Fruit fly (Drosophila melanogaster) whole organism, embryonic: ENCODE measurements around the gene Ankrd49.

Experiments
- ATbp ChIP-seq: fragments of 200-800 bp; sonication (Bioruptor generic); optimal IDR thresholded peaks from 2 replicates; lab custom pipeline; 2017; ENCODE audit warnings: missing biosample characterization, mild to moderate bottlenecking, missing genetic modification characterization, missing genetic modification reagents
- Bgb ChIP-seq: fragments of 200-800 bp; sonication (Bioruptor generic); IDR thresholded peaks from 2 replicates; pipeline ENCODE4 v1.3.6; 2022; ENCODE audit warnings: missing biosample characterization, missing genetic modification characterization; ENCODE audit not compliant: partially characterized antibody
- CG1024 ChIP-seq: fragments of 200-800 bp; sonication (Bioruptor generic); IDR thresholded peaks from 2 replicates; pipeline ENCODE4 v1.3.6; 2022; ENCODE audit warnings: missing biosample characterization, missing genetic modification characterization
- CG10267 ChIP-seq: fragments of 200-800 bp; sonication (Bioruptor generic); optimal IDR thresholded peaks from 2 replicates; lab custom pipeline; 2018; ENCODE audit warnings: missing biosample characterization, mild to moderate bottlenecking, missing genetic modification characterization, moderate library complexity
- CG11456 ChIP-seq: fragments of 200-800 bp; sonication (Bioruptor generic); IDR thresholded peaks from 3 replicates; pipeline ENCODE4 v1.3.6; 2022; ENCODE audit warnings: missing biosample characterization, missing genetic modification characterization
- CG13287 ChIP-seq: fragments of 200-800 bp; sonication (Bioruptor generic); IDR thresholded peaks from 2 replicates; pipeline ENCODE4 v1.3.6; 2022; ENCODE audit warnings: missing biosample characterization, missing genetic modification characterization; ENCODE audit not compliant: partially characterized antibody
- CG13775 ChIP-seq: fragments of 200-800 bp; sonication (Bioruptor generic); optimal IDR thresholded peaks from 3 replicates; lab custom pipeline; 2017; ENCODE audit warnings: missing biosample characterization, mild to moderate bottlenecking, missing genetic modification characterization
- CG17361 ChIP-seq: fragments of 200-800 bp; sonication (Bioruptor generic); IDR thresholded peaks from 3 replicates; pipeline ENCODE4 v1.3.6; 2022; ENCODE audit warnings: missing biosample characterization, missing genetic modification characterization
- CG1832 ChIP-seq: fragments of 200-800 bp; sonication (Bioruptor generic); optimal IDR thresholded peaks from 2 replicates; lab custom pipeline; 2017; ENCODE audit warnings: missing biosample characterization, mild to moderate bottlenecking, missing genetic modification characterization, inconsistent platforms
- CG18476 ChIP-seq: fragments of 200-800 bp; sonication (Bioruptor generic); optimal IDR thresholded peaks from 2 replicates; lab custom pipeline; 2016; ENCODE audit warnings: missing biosample characterization, mild to moderate bottlenecking, missing genetic modification characterization
- CG34376 ChIP-seq: fragments of 200-800 bp; sonication (Bioruptor generic); optimal IDR thresholded peaks from 2 replicates; lab custom pipeline; 2018; ENCODE audit warnings: missing biosample characterization, mild to moderate bottlenecking, missing genetic modification characterization
- CG4820 ChIP-seq: fragments of 200-800 bp; sonication (Bioruptor generic); optimal IDR thresholded peaks from 3 replicates; lab custom pipeline; 2016; ENCODE audit warnings: missing biosample characterization, missing genetic modification characterization
- CG5180 ChIP-seq: fragments of 200-800 bp; sonication (Bioruptor generic); optimal IDR thresholded peaks from 3 replicates; lab custom pipeline; 2017; ENCODE audit warnings: missing biosample characterization, missing genetic modification characterization, mild to moderate bottlenecking, moderate library complexity, missing genetic modification reagents
- CG6689 ChIP-seq: fragments of 200-800 bp; sonication (Bioruptor generic); IDR thresholded peaks from 2 replicates; pipeline ENCODE4 v1.3.6; 2022; ENCODE audit warnings: missing biosample characterization, missing genetic modification characterization
- CG6854 ChIP-seq: fragments of 200-800 bp; sonication (Bioruptor generic); optimal IDR thresholded peaks from 3 replicates; lab custom pipeline; 2017; ENCODE audit warnings: missing biosample characterization, mild to moderate bottlenecking, missing genetic modification characterization
- CG8924 ChIP-seq: fragments of 200-800 bp; optimal IDR thresholded peaks from 3 replicates; lab custom pipeline; 2019; ENCODE audit warnings: missing biosample characterization, mild to moderate bottlenecking, missing genetic modification characterization, moderate library complexity
- CG9215 ChIP-seq: fragments of 200-800 bp; sonication (Bioruptor generic); IDR thresholded peaks from 2 replicates; pipeline ENCODE4 v1.3.6; 2022; ENCODE audit warnings: missing biosample characterization, missing genetic modification characterization
- CG9727 ChIP-seq: fragments of 200-800 bp; sonication (Bioruptor generic); optimal IDR thresholded peaks from 3 replicates; lab custom pipeline; 2017; ENCODE audit warnings: missing biosample characterization, mild to moderate bottlenecking, missing genetic modification characterization
- CoRest ChIP-seq: fragments of 200-800 bp; sonication (Bioruptor generic); optimal IDR thresholded peaks from 3 replicates; lab custom pipeline; 2018; ENCODE audit warnings: missing biosample characterization, mild to moderate bottlenecking, missing genetic modification characterization, moderate library complexity
- Deaf1 ChIP-seq: fragments of 200-800 bp; optimal IDR thresholded peaks from 3 replicates; lab custom pipeline; 2019; ENCODE audit warnings: missing biosample characterization, mild to moderate bottlenecking, missing genetic modification characterization, moderate library complexity
- Drgx ChIP-seq: fragments of 200-800 bp; sonication (Bioruptor generic); IDR thresholded peaks from 2 replicates; pipeline ENCODE4 v1.3.6; 2022; ENCODE audit warnings: missing biosample characterization, missing genetic modification characterization
- Eip74EF ChIP-seq, 2 experiments: fragments of 200-800 bp in 1 of 2; fragments of >200 bp in 1 of 2; sonication (Bioruptor generic) in 1 of 2; optimal IDR thresholded peaks; 2 replicates each; lab custom pipeline; 2017 to 2019; ENCODE audit warnings: missing biosample characterization in 2 of 2, missing genetic modification characterization in 2 of 2, mild to moderate bottlenecking in 1 of 2, moderate library complexity in 1 of 2
- Fer1 ChIP-seq: fragments of 200-800 bp; sonication (Bioruptor generic); optimal IDR thresholded peaks from 2 replicates; lab custom pipeline; 2017; ENCODE audit warnings: missing biosample characterization, mild to moderate bottlenecking, missing genetic modification characterization
- Fer3 ChIP-seq: fragments of 200-800 bp; sonication (Bioruptor generic); optimal IDR thresholded peaks from 2 replicates; lab custom pipeline; 2018; ENCODE audit warnings: missing biosample characterization, mild to moderate bottlenecking, missing genetic modification characterization, moderate library complexity
- Hr51 ChIP-seq, 2 experiments: fragments of 200-800 bp; sonication (Bioruptor generic); optimal IDR thresholded peaks; 2 replicates in 1 of 2; 3 replicates in 1 of 2; lab custom pipeline; 2016 to 2018; ENCODE audit warnings: missing biosample characterization in 2 of 2, missing genetic modification characterization in 2 of 2, mild to moderate bottlenecking in 1 of 2, moderate library complexity in 1 of 2
- Mad ChIP-seq: fragments of 200-800 bp; sonication (Bioruptor generic); optimal IDR thresholded peaks from 2 replicates; lab custom pipeline; 2016; ENCODE audit warnings: missing biosample characterization, missing genetic modification characterization
- Med ChIP-seq: fragments of 200-800 bp; sonication (Bioruptor generic); peaks from one replicate; lab custom pipeline; 2016; ENCODE audit warnings: missing biosample characterization, missing genetic modification characterization, mild to moderate bottlenecking, inconsistent platforms, moderate library complexity
- NFAT ChIP-seq: fragments of 200-800 bp; sonication (Bioruptor generic); IDR thresholded peaks from 2 replicates; pipeline ENCODE4 v1.3.6; 2022; ENCODE audit warnings: missing biosample characterization, missing genetic modification characterization
- Six4 ChIP-seq: fragments of 200-800 bp; sonication (Bioruptor generic); optimal IDR thresholded peaks from 2 replicates; lab custom pipeline; 2016; ENCODE audit warnings: missing biosample characterization, missing genetic modification characterization
- abd-A ChIP-seq: fragments of 200-800 bp; sonication (Bioruptor generic); optimal IDR thresholded peaks from 3 replicates; lab custom pipeline; 2019; ENCODE audit warnings: missing biosample characterization, mild to moderate bottlenecking, missing genetic modification characterization, moderate library complexity
- amos ChIP-seq: fragments of 200-800 bp; sonication (Bioruptor generic); IDR thresholded peaks from 2 replicates; pipeline ENCODE4 v1.3.6; 2022; ENCODE audit warnings: missing biosample characterization, missing genetic modification characterization; ENCODE audit not compliant: partially characterized antibody
- ash1 ChIP-seq: fragments of 200-800 bp; sonication (Bioruptor generic); optimal IDR thresholded peaks from 2 replicates; lab custom pipeline; 2018; ENCODE audit warnings: missing biosample characterization, mild to moderate bottlenecking, missing genetic modification characterization
- ci ChIP-seq: fragments of 200-800 bp; sonication (Bioruptor generic); IDR thresholded peaks from 3 replicates; pipeline ENCODE4 v1.3.6; 2022; ENCODE audit warnings: missing biosample characterization, missing genetic modification characterization
- crol ChIP-seq: fragments of 200-800 bp; sonication (Bioruptor generic); IDR thresholded peaks from 2 replicates; pipeline ENCODE4 v1.3.6; 2022; ENCODE audit warnings: missing biosample characterization, missing genetic modification characterization
- emc ChIP-seq: fragments of 200-800 bp; sonication (Bioruptor generic); optimal IDR thresholded peaks from 2 replicates; lab custom pipeline; 2016; ENCODE audit warnings: missing biosample characterization, missing genetic modification characterization
- ewg ChIP-seq: fragments of 200-800 bp; sonication (Bioruptor generic); optimal IDR thresholded peaks from 3 replicates; lab custom pipeline; 2017; ENCODE audit warnings: mild to moderate bottlenecking, missing biosample characterization, missing genetic modification reagents, missing genetic modification characterization
- gcm2 ChIP-seq: fragments of 200-800 bp; sonication (Bioruptor generic); optimal IDR thresholded peaks from 2 replicates; lab custom pipeline; 2016; ENCODE audit warnings: missing biosample characterization, missing genetic modification characterization
- gro ChIP-seq: fragments of 200-800 bp; sonication (Bioruptor generic); optimal IDR thresholded peaks from 2 replicates; lab custom pipeline; 2016; ENCODE audit warnings: missing biosample characterization, missing genetic modification characterization
- ind ChIP-seq: fragments of 200-800 bp; sonication (Bioruptor generic); optimal IDR thresholded peaks from 3 replicates; lab custom pipeline; 2016; ENCODE audit warnings: missing biosample characterization, missing genetic modification characterization
- knrl ChIP-seq: fragments of 200-800 bp; sonication (Bioruptor generic); IDR thresholded peaks from 3 replicates; pipeline ENCODE4 v1.3.6; 2022; ENCODE audit warnings: missing biosample characterization, missing genetic modification characterization; ENCODE audit not compliant: partially characterized antibody
- nom ChIP-seq: fragments of 200-800 bp; sonication (Bioruptor generic); optimal IDR thresholded peaks from 2 replicates; lab custom pipeline; 2017; ENCODE audit warnings: missing biosample characterization, missing genetic modification characterization, mild to moderate bottlenecking, moderate library complexity, missing genetic modification reagents
- phol ChIP-seq: fragments of 200-800 bp; sonication (Bioruptor generic); optimal IDR thresholded peaks from 3 replicates; lab custom pipeline; 2018; ENCODE audit warnings: missing biosample characterization, mild to moderate bottlenecking, missing genetic modification characterization, moderate library complexity
- pros ChIP-seq: fragments of 200-800 bp; sonication (Bioruptor generic); optimal IDR thresholded peaks from 3 replicates; lab custom pipeline; 2019; ENCODE audit warnings: missing biosample characterization, mild to moderate bottlenecking, missing genetic modification characterization, moderate library complexity
- rib ChIP-seq: fragments of 200-800 bp; sonication (Bioruptor generic); IDR thresholded peaks from 2 replicates; pipeline ENCODE4 v1.3.6; 2022; ENCODE audit warnings: missing biosample characterization, missing genetic modification characterization
- schlank ChIP-seq: fragments of 200-800 bp; sonication (Bioruptor generic); optimal IDR thresholded peaks from 2 replicates; lab custom pipeline; 2018; ENCODE audit warnings: missing biosample characterization, mild to moderate bottlenecking, missing genetic modification characterization
- scrt ChIP-seq: fragments of 200-800 bp; sonication (Bioruptor generic); optimal IDR thresholded peaks from 2 replicates; lab custom pipeline; 2018; ENCODE audit warnings: missing biosample characterization, mild to moderate bottlenecking, missing genetic modification characterization, moderate library complexity
- shn ChIP-seq: fragments of 200-800 bp; sonication (Bioruptor generic); optimal IDR thresholded peaks from 3 replicates; lab custom pipeline; 2016; ENCODE audit warnings: missing biosample characterization, missing genetic modification characterization
- sisA ChIP-seq: fragments of 200-800 bp; sonication (Bioruptor generic); IDR thresholded peaks from 2 replicates; pipeline ENCODE4 v1.3.6; 2022; ENCODE audit warnings: missing biosample characterization, missing genetic modification characterization

Gene Ankrd49

DNA sequence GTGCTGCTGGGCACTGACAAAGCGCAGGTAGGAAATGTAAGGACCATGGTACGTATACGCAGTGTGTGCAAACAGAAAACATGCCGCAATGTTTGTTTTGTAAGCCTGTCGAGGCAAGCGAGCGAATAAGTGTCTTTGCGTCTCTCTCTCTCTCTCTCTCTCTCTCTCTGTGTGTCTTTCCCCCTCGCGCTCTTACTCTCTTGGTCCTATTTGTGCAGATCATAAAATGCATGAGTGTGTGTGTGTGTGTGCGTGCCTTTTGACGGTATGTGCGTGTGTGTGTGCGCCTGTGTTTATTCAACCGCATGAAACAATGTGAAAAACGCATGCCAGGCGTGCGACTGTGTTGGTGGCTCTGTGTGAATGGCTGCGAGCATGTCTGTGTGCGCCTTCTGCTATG, 6.3 kb upstream of the Ankrd49 start (continued):
- no peak for TF ChIP-seq schlank (tag; lab: Kevin White, UChicago)
- no peak for TF ChIP-seq CG9215 (GFP tag; lab: Robert Waterston, UW)
- TF ChIP-seq scrt (GFP tag; lab: Kevin White, UChicago): peak; percentile 0
- TF ChIP-seq ci (GFP tag; lab: Robert Waterston, UW): 0 out of 3 replicates have a peak, but pooled peaks have one; percentile 23

DNA sequence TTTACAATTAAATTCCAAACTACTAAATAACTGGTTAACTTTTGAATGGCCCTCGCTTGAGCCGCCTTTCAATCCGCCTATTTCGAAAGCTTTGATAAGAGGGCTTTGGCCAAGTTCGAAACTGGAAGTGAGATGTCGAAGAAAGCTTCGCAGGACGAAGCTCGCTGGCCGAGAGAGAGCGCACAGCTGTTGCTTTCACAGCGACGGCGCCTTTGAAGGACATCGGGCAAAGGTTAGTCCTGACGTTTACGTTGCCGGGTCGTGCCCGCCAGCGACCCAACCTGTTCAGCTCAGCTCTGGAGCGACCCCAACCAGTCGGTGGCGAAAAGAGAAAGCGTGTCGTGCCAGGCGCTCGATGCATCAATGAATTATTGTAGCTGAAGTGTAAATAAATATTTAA, 4.5 kb upstream of the Ankrd49 start:
- TF ChIP-seq CG18476 (GFP tag; lab: Kevin White, UChicago): peak; percentile 2
- TF ChIP-seq CG13287 (GFP tag; lab: Robert Waterston, UW): no peak
- peak in 1 of 2 experiments; percentile 39 for TF ChIP-seq Hr51 (GFP tag; optimal IDR thresholded peaks at IDR 0.05; lab: Kevin White, UChicago)
- TF ChIP-seq CG4820: no peak
- TF ChIP-seq ci (GFP tag; lab: Robert Waterston, UW): 0 out of 3 replicates have a peak, but pooled peaks have one; percentile 25
- TF ChIP-seq CG13775 (GFP tag; lab: Kevin White, UChicago): no peak
- no peak for TF ChIP-seq CG10267 (tag; lab: Kevin White, UChicago)
- TF ChIP-seq ATbp: no peak
- TF ChIP-seq Deaf1: peak; percentile 58
- no peak for TF ChIP-seq knrl (GFP tag; lab: Robert Waterston, UW)
- no peak for TF ChIP-seq nom
- peak; percentile 67 for TF ChIP-seq abd-A (tag; lab: Kevin White, UChicago)
- TF ChIP-seq Med (GFP tag; lab: Kevin White, UChicago): peak; percentile 34
- peak; percentile 31; the same call in 1 of the 2 replicates for TF ChIP-seq Bgb
- TF ChIP-seq pros (GFP tag; lab: Kevin White, UChicago): no peak
- peak; percentile 4 for TF ChIP-seq Fer1 (GFP tag; lab: Kevin White, UChicago)
- peak; percentile 93 for TF ChIP-seq scrt (GFP tag; lab: Kevin White, UChicago)
- TF ChIP-seq Eip74EF (GFP tag; optimal IDR thresholded peaks at IDR 0.05; lab: Kevin White, UChicago): no peak
- no peak for TF ChIP-seq Six4
- peak; percentile 14 for TF ChIP-seq ewg (GFP tag; lab: Kevin White, UChicago)
- TF ChIP-seq Fer3 (tag; lab: Kevin White, UChicago): no peak
- peak; percentile 22; the same call in 1 of the 2 replicates for TF ChIP-seq amos (GFP tag; lab: Robert Waterston, UW)
- no peak for TF ChIP-seq CG5180

DNA sequence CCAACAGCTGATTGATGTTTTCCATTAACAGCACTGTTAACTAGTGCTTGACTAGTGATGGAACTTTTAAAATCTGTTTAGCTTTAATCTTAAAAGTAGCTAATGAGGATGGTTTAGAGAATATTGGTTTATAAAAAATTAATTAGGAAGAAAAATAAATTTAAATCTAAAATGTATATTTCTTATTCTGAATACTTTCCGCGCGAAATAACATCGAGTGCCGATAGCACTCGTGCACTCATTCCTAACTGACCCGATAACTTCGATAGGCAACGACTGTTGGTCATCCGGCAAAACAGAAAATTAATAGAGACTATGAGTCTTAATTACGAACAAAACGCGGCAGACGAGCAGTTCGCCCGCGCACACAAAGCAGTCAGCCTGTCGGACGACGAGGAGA, 2.5 kb upstream of the Ankrd49 start, which contains the start of the genes THG and Rnmt:
THG (minus strand) TSS at position 22 of the 400 bp plus-strand sequence.
Rnmt (plus strand) TSS at position 237 of the 400 bp plus-strand sequence.
- TF ChIP-seq CG11456 (GFP tag; lab: Robert Waterston, UW): peak; percentile 85
- TF ChIP-seq ci (GFP tag; lab: Robert Waterston, UW): peak; percentile 91
- TF ChIP-seq gcm2: peak; percentile 38
- TF ChIP-seq CoRest (tag; lab: Kevin White, UChicago): peak; percentile 89
- TF ChIP-seq CG9727 (GFP tag; lab: Kevin White, UChicago): peak; percentile 77
- TF ChIP-seq emc: no peak
- TF ChIP-seq crol (GFP tag; lab: Robert Waterston, UW): peak; percentile 33; the same call in 1 of the 2 replicates
- TF ChIP-seq Drgx: peak; percentile 55
- TF ChIP-seq sisA (GFP tag; lab: Robert Waterston, UW): peak; percentile 78
- TF ChIP-seq ash1: no peak
- TF ChIP-seq shn (GFP tag; lab: Kevin White, UChicago): peak; percentile 33
- peak; percentile 78 for TF ChIP-seq CG17361 (GFP tag; lab: Robert Waterston, UW)
- peak; percentile 84 for TF ChIP-seq NFAT (GFP tag; lab: Robert Waterston, UW)
- TF ChIP-seq CG6689 (GFP tag; lab: Robert Waterston, UW): peak; percentile 89
- TF ChIP-seq gro (GFP tag; lab: Kevin White, UChicago): peak; percentile 67
- TF ChIP-seq CG34376 (GFP tag; lab: Kevin White, UChicago): peak; percentile 61
- TF ChIP-seq Mad (GFP tag; lab: Kevin White, UChicago): peak; percentile 74
- peak; percentile 70 for TF ChIP-seq CG1024
- TF ChIP-seq CG8924 (tag; lab: Kevin White, UChicago): peak; percentile 84
- TF ChIP-seq phol (tag; lab: Kevin White, UChicago): peak; percentile 84
- TF ChIP-seq rib (GFP tag; lab: Robert Waterston, UW): peak; percentile 73
- TF ChIP-seq CG6854 (GFP tag; lab: Kevin White, UChicago): no peak
- peak; percentile 81 for TF ChIP-seq ind
- no peak for TF ChIP-seq CG1832
